Fruit fly (Drosophila melanogaster) S2 (cell line): ENCODE measurements around the gene Dlc90F.

Experiments
- CG8478 ChIP-seq: fragments of >200 bp; optimal IDR thresholded peaks from 2 replicates; lab custom pipeline; 2018
- CTCF ChIP-seq, 2 experiments: fragments of >200 bp; optimal IDR thresholded peaks; 2 replicates each; lab custom pipeline; 2018

- TF ChIP-seq CG8478 (lab: Kevin White, UChicago) = no peak
- TF ChIP-seq CTCF (optimal IDR thresholded peaks at IDR 0.05; lab: Kevin White, UChicago) = no peak
Measured at dm6 chr3R:18249268-18249667, 49.8 kb upstream of the Dlc90F start.
